Worm (Caenorhabditis elegans): ENCODE data around the gene fut-3.
A peak's percentile ranks its signal among the peaks of the same experiment; 100 is the strongest.

fut-3 gene

ce11 chrII:5696218-5696617, 36.6 kb upstream of the fut-3 start:
- TF ChIP-seq hmbx-1 (tag; optimal IDR thresholded peaks at IDR 0.05) (no peak), ceh-13 (GFP tag; optimal IDR thresholded peaks at IDR 0.05) (no peak), pes-1 (GFP tag; IDR thresholded peaks at IDR 0.05) (no peak), F13C5.2 (tag; optimal IDR thresholded peaks at IDR 0.05) (no peak), hnd-1 (tag; optimal IDR thresholded peaks at IDR 0.05) (no peak), B0310.2 (tag; optimal IDR thresholded peaks at IDR 0.05) (no peak)

ce11 chrII:5694798-5695197, 35.2 kb upstream of the fut-3 start, which contains the start of gene C25H3.14:
Gene C25H3.14 (plus strand): TSS chrII:5695098.
- no peak for TF ChIP-seq tbx-11 (GFP tag; IDR thresholded peaks at IDR 0.05)
- TF ChIP-seq hmbx-1 (tag; optimal IDR thresholded peaks at IDR 0.05) = no peak
- no peak for TF ChIP-seq hmg-4 (GFP tag; optimal IDR thresholded peaks at IDR 0.05)
- no peak for TF ChIP-seq hnd-1 (tag; optimal IDR thresholded peaks at IDR 0.05)
- TF ChIP-seq aly-1 (tag; optimal IDR thresholded peaks at IDR 0.05) = no peak
- TF ChIP-seq ama-1 (optimal IDR thresholded peaks at IDR 0.05) = no peak

ce11 chrII:5693893-5694292, 34.3 kb upstream of the fut-3 start, which contains the start of gene C25H3.3:
Gene C25H3.3 (plus strand): TSS chrII:5694193.
- no peak for TF ChIP-seq flt-1 (GFP tag; IDR thresholded peaks at IDR 0.05)
- TF ChIP-seq tra-4 (tag; optimal IDR thresholded peaks at IDR 0.05) = no peak
- TF ChIP-seq tbx-37 (GFP tag; conservative IDR thresholded peaks at IDR 0.05) = no peak
- TF ChIP-seq hmbx-1 (tag; optimal IDR thresholded peaks at IDR 0.05) = no peak
- no peak for TF ChIP-seq scrt-1 (GFP tag; IDR thresholded peaks at IDR 0.05)
- TF ChIP-seq ceh-13 (GFP tag; optimal IDR thresholded peaks at IDR 0.05) = no peak
- TF ChIP-seq ama-1 (optimal IDR thresholded peaks at IDR 0.05) = no peak
- no peak for TF ChIP-seq pes-1 (GFP tag; IDR thresholded peaks at IDR 0.05)

- no peak for TF ChIP-seq B0310.2 (tag; optimal IDR thresholded peaks at IDR 0.05)
- no peak for TF ChIP-seq hmg-4 (GFP tag; optimal IDR thresholded peaks at IDR 0.05)
- no peak for TF ChIP-seq aly-1 (tag; optimal IDR thresholded peaks at IDR 0.05)
- TF ChIP-seq tra-4 (tag; optimal IDR thresholded peaks at IDR 0.05) = no peak
- TF ChIP-seq tbx-37 (GFP tag; conservative IDR thresholded peaks at IDR 0.05) = no peak
- TF ChIP-seq pes-1 (GFP tag; IDR thresholded peaks at IDR 0.05) = no peak
- no peak for TF ChIP-seq tbx-11 (GFP tag; IDR thresholded peaks at IDR 0.05)
- TF ChIP-seq ceh-36 (tag; optimal IDR thresholded peaks at IDR 0.05) = no peak
- no peak for TF ChIP-seq ama-1 (optimal IDR thresholded peaks at IDR 0.05)
- TF ChIP-seq ceh-13 (GFP tag; optimal IDR thresholded peaks at IDR 0.05) = no peak
- TF ChIP-seq F13C5.2 (tag; optimal IDR thresholded peaks at IDR 0.05) = peak; percentile 46
- no peak for TF ChIP-seq scrt-1 (GFP tag; IDR thresholded peaks at IDR 0.05)
- 0 out of 2 replicates have a peak, but pooled peaks have one; percentile 23 for TF ChIP-seq flt-1 (GFP tag; IDR thresholded peaks at IDR 0.05)
These were observed 31.7 kb upstream of the fut-3 start, which contains the start of the genes ndub-5 and eif-2D for ce11 chrII:5691216-5691771. Gene ndub-5 (minus strand): TSS chrII:5691353. Gene eif-2D (plus strand): TSS chrII:5691721.

ce11 chrII:5688959-5689358, 29.4 kb upstream of the fut-3 start, which contains the start of gene C25H3.11:
Gene C25H3.11 (minus strand): TSS chrII:5689040.
- no peak for TF ChIP-seq scrt-1 (GFP tag; IDR thresholded peaks at IDR 0.05)
- no peak for TF ChIP-seq hmg-4 (GFP tag; optimal IDR thresholded peaks at IDR 0.05)
- no peak for TF ChIP-seq tra-4 (tag; optimal IDR thresholded peaks at IDR 0.05)
- TF ChIP-seq B0310.2 (tag; optimal IDR thresholded peaks at IDR 0.05) = no peak
- TF ChIP-seq ets-7 (tag; optimal IDR thresholded peaks at IDR 0.05) = no peak
- TF ChIP-seq aly-1 (tag; optimal IDR thresholded peaks at IDR 0.05) = no peak
- TF ChIP-seq pes-1 (GFP tag; IDR thresholded peaks at IDR 0.05) = no peak
- no peak for TF ChIP-seq flt-1 (GFP tag; IDR thresholded peaks at IDR 0.05)
- no peak for TF ChIP-seq ama-1 (optimal IDR thresholded peaks at IDR 0.05)
- TF ChIP-seq F13C5.2 (tag; optimal IDR thresholded peaks at IDR 0.05) = no peak
- no peak for TF ChIP-seq hmbx-1 (tag; optimal IDR thresholded peaks at IDR 0.05)
- TF ChIP-seq ceh-13 (GFP tag; optimal IDR thresholded peaks at IDR 0.05) = no peak
- TF ChIP-seq tbx-11 (GFP tag; IDR thresholded peaks at IDR 0.05) = no peak
- no peak for TF ChIP-seq sea-1 (GFP tag; conservative IDR thresholded peaks at IDR 0.05)
- no peak for TF ChIP-seq hnd-1 (tag; optimal IDR thresholded peaks at IDR 0.05)
- no peak for TF ChIP-seq tbx-37 (GFP tag; conservative IDR thresholded peaks at IDR 0.05)
- TF ChIP-seq ceh-36 (tag; optimal IDR thresholded peaks at IDR 0.05) = no peak

- TF ChIP-seq tbx-37 (GFP tag; conservative IDR thresholded peaks at IDR 0.05) (no peak), sea-1 (GFP tag; conservative IDR thresholded peaks at IDR 0.05) (no peak), F13C5.2 (tag; optimal IDR thresholded peaks at IDR 0.05) (no peak), tra-4 (tag; optimal IDR thresholded peaks at IDR 0.05) (no peak), hmbx-1 (tag; optimal IDR thresholded peaks at IDR 0.05) (no peak), hmg-4 (GFP tag; optimal IDR thresholded peaks at IDR 0.05) (no peak), ama-1 (optimal IDR thresholded peaks at IDR 0.05) (no peak), ceh-13 (GFP tag; optimal IDR thresholded peaks at IDR 0.05) (no peak), tbx-11 (GFP tag; IDR thresholded peaks at IDR 0.05) (no peak), hnd-1 (tag; optimal IDR thresholded peaks at IDR 0.05) (no peak), B0310.2 (tag; optimal IDR thresholded peaks at IDR 0.05) (no peak)
These were observed 21.1 kb upstream of the fut-3 start, which contains the start of gene flp-27 for ce11 chrII:5680703-5681102. Gene flp-27 (plus strand): TSS chrII:5681003.

- TF ChIP-seq ama-1 (optimal IDR thresholded peaks at IDR 0.05) = no peak
- no peak for TF ChIP-seq pes-1 (GFP tag; IDR thresholded peaks at IDR 0.05)
- no peak for TF ChIP-seq sea-1 (GFP tag; conservative IDR thresholded peaks at IDR 0.05)
- TF ChIP-seq aly-1 (tag; optimal IDR thresholded peaks at IDR 0.05) = no peak
- no peak for TF ChIP-seq ceh-13 (GFP tag; optimal IDR thresholded peaks at IDR 0.05)
- no peak for TF ChIP-seq ets-7 (tag; optimal IDR thresholded peaks at IDR 0.05)
- TF ChIP-seq F13C5.2 (tag; optimal IDR thresholded peaks at IDR 0.05) = no peak
- TF ChIP-seq B0310.2 (tag; optimal IDR thresholded peaks at IDR 0.05) = no peak
- no peak for TF ChIP-seq tbx-11 (GFP tag; IDR thresholded peaks at IDR 0.05)
- TF ChIP-seq tra-4 (tag; optimal IDR thresholded peaks at IDR 0.05) = no peak
- TF ChIP-seq flt-1 (GFP tag; IDR thresholded peaks at IDR 0.05) = no peak
- no peak for TF ChIP-seq hnd-1 (tag; optimal IDR thresholded peaks at IDR 0.05)
- TF ChIP-seq tbx-37 (GFP tag; conservative IDR thresholded peaks at IDR 0.05) = no peak
These were observed 10.0 kb upstream of the fut-3 start, which contains the start of gene C25H3.17 for ce11 chrII:5669580-5669979. Gene C25H3.17 (minus strand): TSS chrII:5669680.
